Worm (Caenorhabditis elegans) whole organism, L1 larva: ENCODE measurements around the gene fbxb-91.

Experiments
- Y116A8C.19 ChIP-seq: sonication (generic microtip); optimal IDR thresholded peaks from 2 replicates; lab custom pipeline; 2016; ENCODE audit warnings: missing compliant biosample characterization, missing genetic modification characterization, borderline replicate concordance
- alr-1 ChIP-seq: fragments of 200-800 bp; sonication (Bioruptor generic); optimal IDR thresholded peaks from 2 replicates; lab custom pipeline; 2018; ENCODE audit warnings: borderline replicate concordance, mild to moderate bottlenecking, missing genetic modification characterization, missing compliant biosample characterization
- egl-27 ChIP-seq, 2 experiments: fragments of 150-350 bp in 1 of 2; sonication (generic microtip); optimal IDR thresholded peaks; 3 replicates each; lab custom pipeline; 2017 to 2018; ENCODE audit warnings: missing biosample characterization in 2 of 2, missing genetic modification characterization in 2 of 2, missing genetic modification reagents in 2 of 2
- lin-13 ChIP-seq: fragments of 150-350 bp; optimal IDR thresholded peaks from 2 replicates; lab custom pipeline; 2014; ENCODE audit warnings: missing biosample characterization, missing genetic modification reagents, missing genetic modification characterization
- lsy-2 ChIP-seq, 2 experiments: fragments of 150-350 bp; optimal IDR thresholded peaks; 2 replicates each; lab custom pipeline; 2014; ENCODE audit warnings: missing biosample characterization in 2 of 2, missing genetic modification characterization in 2 of 2
- nhr-11 ChIP-seq: fragments of 150-350 bp; optimal IDR thresholded peaks from 2 replicates; lab custom pipeline; 2014; ENCODE audit warnings: missing biosample characterization, missing genetic modification characterization
- skn-1 ChIP-seq: fragments of 150-350 bp; optimal IDR thresholded peaks from 2 replicates; lab custom pipeline; 2014; ENCODE audit warnings: missing biosample characterization, missing genetic modification characterization
- snpc-4 ChIP-seq: fragments of 150-350 bp; optimal IDR thresholded peaks from 2 replicates; lab custom pipeline; 2014; ENCODE audit warnings: missing biosample characterization, missing genetic modification characterization
- sox-4 ChIP-seq: sonication (generic microtip); optimal IDR thresholded peaks from 2 replicates; lab custom pipeline; 2016; ENCODE audit warnings: missing genetic modification characterization, missing compliant biosample characterization
- unc-62 ChIP-seq: fragments of 150-350 bp; optimal IDR thresholded peaks from 2 replicates; lab custom pipeline; 2014; ENCODE audit warnings: missing biosample characterization, missing genetic modification reagents, missing genetic modification characterization
- ztf-11 ChIP-seq, 2 experiments: sonication (generic microtip); optimal IDR thresholded peaks; 2 replicates each; lab custom pipeline; 2016 to 2017; ENCODE audit warnings: missing genetic modification characterization in 2 of 2, missing biosample characterization in 1 of 2, missing compliant biosample characterization in 1 of 2

DNA sequence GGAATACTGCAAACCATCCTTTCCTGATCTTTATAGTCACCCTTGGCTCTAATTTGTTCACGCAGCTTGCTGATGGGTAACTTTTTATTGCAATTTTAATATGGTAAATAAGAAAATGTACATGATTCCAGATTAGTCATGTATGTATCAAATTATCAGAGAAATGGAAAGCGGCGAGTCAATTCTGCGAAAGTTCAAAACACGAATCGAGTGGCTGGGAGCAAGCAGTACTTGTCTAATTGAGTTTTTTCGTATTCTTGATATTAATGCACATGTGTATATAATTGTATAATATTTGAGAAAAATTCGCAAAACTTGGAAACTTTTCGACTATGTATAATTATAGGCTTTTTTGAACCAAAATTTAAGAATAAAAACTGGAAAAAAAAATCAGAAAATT is 8.4 kb upstream of the fbxb-91 start, which contains the start of gene T24E12.12:
- TF ChIP-seq skn-1 (no peak), Y116A8C.19 (tag; lab: Kevin White, UChicago) (no peak), lsy-2 (tag; optimal IDR thresholded peaks at IDR 0.05; lab: Kevin White, UChicago) (no peak), egl-27 (tag; optimal IDR thresholded peaks at IDR 0.05; lab: Kevin White, UChicago) (no peak), ztf-11 (tag; optimal IDR thresholded peaks at IDR 0.05; lab: Kevin White, UChicago) (no peak), snpc-4 (tag; lab: Kevin White, UChicago) (no peak), sox-4 (no peak), lin-13 (GFP tag; lab: Kevin White, UChicago) (no peak), nhr-11 (no peak), unc-62 (GFP tag; lab: Kevin White, UChicago) (no peak), alr-1 (tag; lab: Kevin White, UChicago) (no peak)
